ENCODE assay signal across 1 worm cellular context in the genomic region with DNA sequence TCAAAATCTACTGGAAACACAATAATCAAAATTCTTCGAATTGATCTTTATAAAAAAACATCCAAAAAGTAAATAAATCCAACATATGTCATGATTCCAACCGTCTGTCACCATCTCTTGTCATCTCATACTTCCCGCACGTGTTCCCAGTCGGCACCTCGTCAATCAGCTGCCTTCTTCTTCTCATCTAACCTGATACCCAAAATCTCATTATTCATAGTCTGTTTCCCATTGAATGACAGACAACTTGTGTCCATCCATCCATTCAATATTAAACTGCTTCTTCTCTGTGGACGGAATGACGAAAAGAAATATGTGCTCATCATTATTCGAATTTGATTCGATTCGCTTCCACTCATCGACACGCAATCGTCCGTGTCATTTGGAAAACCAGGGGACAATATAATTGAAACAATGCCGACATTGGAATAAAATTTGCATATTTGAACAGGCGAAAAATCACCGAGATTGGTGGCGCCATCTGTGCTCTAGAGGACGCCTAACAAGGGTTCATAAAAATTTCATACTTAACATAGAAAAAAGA.
TF ChIP-seq lines count a peak whose summit lies in the region.

No protein-coding gene starts in this region.

TF ChIP-seq in whole organism, L4 larva, 104 proteins besides CTCF, POLR2A, EP300 and RAD21 (continued from another document):
- TF ChIP-seq saeg-2 (GFP tag; IDR thresholded peaks at IDR 0.05; lab: Robert Waterston, UW), result no peak
- no peak for TF ChIP-seq vab-7 (GFP tag; IDR thresholded peaks at IDR 0.05; lab: Robert Waterston, UW)
- no peak for TF ChIP-seq pha-4 (GFP tag; IDR thresholded peaks at IDR 0.05; lab: Robert Waterston, UW)
- TF ChIP-seq pha-4 (tag; optimal IDR thresholded peaks at IDR 0.05; lab: Kevin White, UChicago), result no peak
- TF ChIP-seq snpc-4 (tag; optimal IDR thresholded peaks at IDR 0.05; lab: Kevin White, UChicago), result no peak
- TF ChIP-seq ama-1 (optimal IDR thresholded peaks at IDR 0.05; lab: Kevin White, UChicago), result no peak
- no peak for TF ChIP-seq F49E8.2 (tag; optimal IDR thresholded peaks at IDR 0.05; lab: Kevin White, UChicago; ENCODE audit: borderline replicate concordance)
- no peak for TF ChIP-seq jun-1 (tag; optimal IDR thresholded peaks at IDR 0.05; lab: Kevin White, UChicago)
